Worm (Caenorhabditis elegans) whole organism, young adult: ENCODE measurements around the gene F45G2.9.
A peak's percentile ranks its signal among the peaks of the same experiment; 100 is the strongest.

ENCODE experiments used
- B0336.3 ChIP-seq: fragments of 200-800 bp; sonication (Bioruptor generic); IDR thresholded peaks from 2 replicates; pipeline ENCODE4 v1.3.6; 2022; ENCODE audit warnings: missing genetic modification characterization, missing compliant biosample characterization
- C06A6.2 ChIP-seq: fragments of 200-800 bp; sonication (Bioruptor generic); conservative IDR thresholded peaks from 2 replicates; pipeline ENCODE4 v1.3.6; 2022; ENCODE audit warnings: missing genetic modification characterization, missing compliant biosample characterization
- D2030.7 ChIP-seq: fragments of 200-800 bp; sonication (Bioruptor generic); IDR thresholded peaks from 2 replicates; pipeline ENCODE4 v1.3.6; 2022; ENCODE audit warnings: missing genetic modification reagents, missing genetic modification characterization, missing compliant biosample characterization
- F23B12.7 ChIP-seq: sonication (generic microtip); optimal IDR thresholded peaks from 2 replicates; lab custom pipeline; 2017; ENCODE audit warnings: missing genetic modification characterization, mild to moderate bottlenecking, missing compliant biosample characterization, antibody characterized with exemption, moderate library complexity; ENCODE audit not compliant: insufficient read depth
- F57A8.1 ChIP-seq: fragments of 200-800 bp; sonication (Bioruptor generic); optimal IDR thresholded peaks from 2 replicates; lab custom pipeline; 2018; ENCODE audit warnings: mild to moderate bottlenecking, missing genetic modification characterization, moderate library complexity, missing compliant biosample characterization
- K11D2.4 ChIP-seq: fragments of 200-800 bp; sonication (Bioruptor generic); IDR thresholded peaks from 2 replicates; pipeline ENCODE4 v1.3.6; 2022; ENCODE audit warnings: missing genetic modification reagents, missing genetic modification characterization, missing compliant biosample characterization
- K12H6.12 ChIP-seq: fragments of 200-800 bp; sonication (Bioruptor generic); optimal IDR thresholded peaks from 2 replicates; lab custom pipeline; 2018; ENCODE audit warnings: mild to moderate bottlenecking, missing genetic modification characterization, missing compliant biosample characterization
- Y53G8AR.9 ChIP-seq: fragments of 200-800 bp; sonication (Bioruptor generic); conservative IDR thresholded peaks from 2 replicates; pipeline ENCODE4 v1.3.6; 2022; ENCODE audit warnings: missing genetic modification reagents, missing genetic modification characterization, missing compliant biosample characterization
- athp-1 ChIP-seq: sonication (generic microtip); optimal IDR thresholded peaks from 2 replicates; lab custom pipeline; 2017; ENCODE audit warnings: mild to moderate bottlenecking, missing genetic modification characterization, missing compliant biosample characterization
- attf-3 ChIP-seq: fragments of 200-800 bp; sonication (Bioruptor generic); conservative IDR thresholded peaks from 2 replicates; pipeline ENCODE4 v1.3.6; 2022; ENCODE audit warnings: missing genetic modification reagents, missing genetic modification characterization, missing compliant biosample characterization
- cebp-1 ChIP-seq, 2 experiments: fragments of 200-800 bp in 1 of 2; sonication (Bioruptor generic) in 1 of 2; sonication (generic microtip) in 1 of 2; IDR thresholded peaks in 1 of 2; optimal IDR thresholded peaks in 1 of 2; 2 replicates each; pipeline versions ENCODE4 v1.3.6 to Lab custom; 2017 to 2022; ENCODE audit warnings: missing compliant biosample characterization in 2 of 2, missing genetic modification characterization in 2 of 2, mild to moderate bottlenecking in 1 of 2, missing genetic modification reagents in 1 of 2, moderate library complexity in 1 of 2
- ceh-27 ChIP-seq: fragments of 200-800 bp; sonication (Bioruptor generic); optimal IDR thresholded peaks from 2 replicates; lab custom pipeline; 2018; ENCODE audit warnings: mild to moderate bottlenecking, missing genetic modification characterization, moderate library complexity, missing compliant biosample characterization
- ceh-79 ChIP-seq: sonication (generic microtip); optimal IDR thresholded peaks from 2 replicates; lab custom pipeline; 2017; ENCODE audit warnings: mild to moderate bottlenecking, missing genetic modification characterization, missing compliant biosample characterization
- dox-1 ChIP-seq: fragments of 200-800 bp; sonication (Bioruptor generic); IDR thresholded peaks from 2 replicates; pipeline ENCODE4 v1.3.6; 2022; ENCODE audit warnings: missing genetic modification reagents, missing genetic modification characterization, missing compliant biosample characterization
- dpff-1 ChIP-seq: sonication (generic microtip); optimal IDR thresholded peaks from 2 replicates; lab custom pipeline; 2017; ENCODE audit warnings: mild to moderate bottlenecking, missing genetic modification characterization, missing compliant biosample characterization
- efl-1 ChIP-seq: fragments of 150-350 bp; optimal IDR thresholded peaks from 2 replicates; lab custom pipeline; 2014; ENCODE audit warnings: missing biosample characterization, missing genetic modification reagents, missing genetic modification characterization
- egrh-3 ChIP-seq: fragments of 200-800 bp; sonication (Bioruptor generic); IDR thresholded peaks from 2 replicates; pipeline ENCODE4 v1.3.6; 2022; ENCODE audit warnings: missing genetic modification reagents, missing genetic modification characterization, missing compliant biosample characterization
- ekl-4 ChIP-seq: fragments of 200-800 bp; sonication (Bioruptor generic); IDR thresholded peaks from 2 replicates; pipeline ENCODE4 v1.3.6; 2022; ENCODE audit warnings: missing genetic modification reagents, missing genetic modification characterization, missing compliant biosample characterization
- ets-4 ChIP-seq: fragments of 200-800 bp; sonication (Bioruptor generic); optimal IDR thresholded peaks from 2 replicates; lab custom pipeline; 2018; ENCODE audit warnings: mild to moderate bottlenecking, missing genetic modification characterization, missing compliant biosample characterization
- gei-17 ChIP-seq: fragments of 200-800 bp; sonication (Bioruptor generic); optimal IDR thresholded peaks from 2 replicates; lab custom pipeline; 2018; ENCODE audit warnings: mild to moderate bottlenecking, missing genetic modification characterization, missing compliant biosample characterization
- hmg-1.2 ChIP-seq: fragments of 200-800 bp; sonication (Bioruptor generic); IDR thresholded peaks from 2 replicates; pipeline ENCODE4 v1.3.6; 2022; ENCODE audit warnings: missing genetic modification reagents, missing genetic modification characterization, missing compliant biosample characterization
- hrde-1 ChIP-seq: sonication (generic microtip); optimal IDR thresholded peaks from 2 replicates; lab custom pipeline; 2016; ENCODE audit warnings: missing genetic modification characterization, mild to moderate bottlenecking, missing compliant biosample characterization, moderate library complexity, missing genotype, missing genetic modification reagents, borderline replicate concordance
- hsf-1 ChIP-seq: fragments of 200-800 bp; sonication (Bioruptor generic); IDR thresholded peaks from 2 replicates; pipeline ENCODE4 v1.3.6; 2022; ENCODE audit warnings: missing genetic modification reagents, missing genetic modification characterization, missing compliant biosample characterization
- let-526 ChIP-seq: fragments of 200-800 bp; sonication (Bioruptor generic); IDR thresholded peaks from 2 replicates; pipeline ENCODE4 v1.3.6; 2022; ENCODE audit warnings: missing genetic modification reagents, missing genetic modification characterization, missing compliant biosample characterization
- let-607 ChIP-seq, 2 experiments: fragments of 200-800 bp in 1 of 2; sonication (Bioruptor generic) in 1 of 2; sonication (generic microtip) in 1 of 2; optimal IDR thresholded peaks; 2 replicates each; lab custom pipeline; 2016 to 2018; ENCODE audit warnings: mild to moderate bottlenecking in 2 of 2, missing compliant biosample characterization in 2 of 2, missing genetic modification characterization in 2 of 2, moderate library complexity in 2 of 2, missing genotype in 1 of 2
- lin-35 ChIP-seq, 3 experiments: fragments of 150-350 bp in 2 of 3; sonication (generic microtip) in 1 of 3; optimal IDR thresholded peaks; 2 replicates each; lab custom pipeline; 2014 to 2018; ENCODE audit warnings: missing biosample characterization in 3 of 3, missing genetic modification characterization in 3 of 3, missing genetic modification reagents in 3 of 3
- lin-40 ChIP-seq: sonication (generic microtip); optimal IDR thresholded peaks from 2 replicates; lab custom pipeline; 2016; ENCODE audit warnings: missing genetic modification characterization, mild to moderate bottlenecking, missing compliant biosample characterization, missing genotype, missing genetic modification reagents
- lin-54 ChIP-seq: fragments of 200-800 bp; sonication (Bioruptor generic); optimal IDR thresholded peaks from 2 replicates; lab custom pipeline; 2018; ENCODE audit warnings: mild to moderate bottlenecking, missing genetic modification characterization, missing compliant biosample characterization
- lsl-1 ChIP-seq: fragments of 200-800 bp; sonication (Bioruptor generic); optimal IDR thresholded peaks from 2 replicates; lab custom pipeline; 2018; ENCODE audit warnings: mild to moderate bottlenecking, missing genetic modification characterization, moderate library complexity, missing compliant biosample characterization
- mel-28 ChIP-seq: sonication (generic microtip); optimal IDR thresholded peaks from 2 replicates; lab custom pipeline; 2016; ENCODE audit warnings: borderline replicate concordance, mild to moderate bottlenecking, missing genetic modification characterization, missing compliant biosample characterization
- nfyb-1 ChIP-seq: fragments of 200-800 bp; sonication (Bioruptor generic); IDR thresholded peaks from 2 replicates; pipeline ENCODE4 v1.3.6; 2022; ENCODE audit warnings: missing genetic modification reagents, missing genetic modification characterization, missing compliant biosample characterization
- rcor-1 ChIP-seq: fragments of 200-800 bp; sonication (Bioruptor generic); IDR thresholded peaks from 2 replicates; pipeline ENCODE4 v1.3.6; 2022; ENCODE audit warnings: missing genetic modification reagents, missing genetic modification characterization, missing compliant biosample characterization
- sdz-38 ChIP-seq: sonication (generic microtip); optimal IDR thresholded peaks from 2 replicates; lab custom pipeline; 2016; ENCODE audit warnings: missing genotype, missing genetic modification characterization, missing compliant biosample characterization
- snpc-1.1 ChIP-seq: sonication (generic microtip); optimal IDR thresholded peaks from 2 replicates; lab custom pipeline; 2017; ENCODE audit warnings: missing genetic modification characterization, mild to moderate bottlenecking, missing compliant biosample characterization, antibody characterized with exemption, moderate library complexity, missing genotype, missing genetic modification reagents; ENCODE audit not compliant: insufficient read depth
- snpc-1.3 ChIP-seq: sonication (generic microtip); optimal IDR thresholded peaks from 2 replicates; lab custom pipeline; 2017; ENCODE audit warnings: missing genetic modification characterization, mild to moderate bottlenecking, missing compliant biosample characterization, antibody characterized with exemption, moderate library complexity, missing genotype, missing genetic modification reagents; ENCODE audit not compliant: insufficient read depth
- snpc-4 ChIP-seq, 5 experiments: fragments of 150-350 bp in 1 of 5; sonication (generic microtip) in 4 of 5; optimal IDR thresholded peaks; 2 replicates each; lab custom pipeline; 2014 to 2018; ENCODE audit warnings: missing genetic modification characterization in 5 of 5, missing biosample characterization in 3 of 5, antibody characterized with exemption in 2 of 5, mild to moderate bottlenecking in 2 of 5, missing compliant biosample characterization in 2 of 5, missing genotype in 2 of 5, moderate library complexity in 2 of 5, missing genetic modification reagents in 1 of 5
- somi-1 ChIP-seq: fragments of 200-800 bp; sonication (Bioruptor generic); optimal IDR thresholded peaks from 2 replicates; lab custom pipeline; 2018; ENCODE audit warnings: mild to moderate bottlenecking, missing genetic modification characterization, missing compliant biosample characterization
- tbp1 ChIP-seq: fragments of 200-800 bp; sonication (Bioruptor generic); optimal IDR thresholded peaks from 2 replicates; lab custom pipeline; 2018; ENCODE audit warnings: mild to moderate bottlenecking, missing genetic modification characterization, missing compliant biosample characterization
- tlf-1 ChIP-seq: fragments of 200-800 bp; sonication (Bioruptor generic); optimal IDR thresholded peaks from 2 replicates; lab custom pipeline; 2018; ENCODE audit warnings: mild to moderate bottlenecking, missing genetic modification characterization, missing compliant biosample characterization
- xnd-1 ChIP-seq: sonication (generic microtip); optimal IDR thresholded peaks from 2 replicates; lab custom pipeline; 2016; ENCODE audit warnings: missing genotype, missing genetic modification reagents, missing genetic modification characterization, missing compliant biosample characterization

F45G2.9 gene

ce11 chrIII:13474482-13474881, 37.7 kb upstream of the F45G2.9 start (continued):
- no peak for TF ChIP-seq ceh-79 (tag; lab: Kevin White, UChicago)
- no peak for TF ChIP-seq F23B12.7 (tag; lab: Kevin White, UChicago)

ce11 chrIII:13471504-13471903, 34.8 kb upstream of the F45G2.9 start, which contains the start of gene pssy-2:
pssy-2 (plus strand) TSS chrIII:13471804.
- TF ChIP-seq lsl-1 (GFP tag; lab: Kevin White, UChicago), result peak; percentile 14
- no peak for TF ChIP-seq hrde-1 (tag; lab: Kevin White, UChicago)
- no peak for TF ChIP-seq somi-1 (GFP tag; lab: Kevin White, UChicago)
- no peak for TF ChIP-seq B0336.3 (GFP tag; lab: Robert Waterston, UW)
- no peak for TF ChIP-seq lin-35 (GFP tag; optimal IDR thresholded peaks at IDR 0.05; lab: Kevin White, UChicago)

DNA sequence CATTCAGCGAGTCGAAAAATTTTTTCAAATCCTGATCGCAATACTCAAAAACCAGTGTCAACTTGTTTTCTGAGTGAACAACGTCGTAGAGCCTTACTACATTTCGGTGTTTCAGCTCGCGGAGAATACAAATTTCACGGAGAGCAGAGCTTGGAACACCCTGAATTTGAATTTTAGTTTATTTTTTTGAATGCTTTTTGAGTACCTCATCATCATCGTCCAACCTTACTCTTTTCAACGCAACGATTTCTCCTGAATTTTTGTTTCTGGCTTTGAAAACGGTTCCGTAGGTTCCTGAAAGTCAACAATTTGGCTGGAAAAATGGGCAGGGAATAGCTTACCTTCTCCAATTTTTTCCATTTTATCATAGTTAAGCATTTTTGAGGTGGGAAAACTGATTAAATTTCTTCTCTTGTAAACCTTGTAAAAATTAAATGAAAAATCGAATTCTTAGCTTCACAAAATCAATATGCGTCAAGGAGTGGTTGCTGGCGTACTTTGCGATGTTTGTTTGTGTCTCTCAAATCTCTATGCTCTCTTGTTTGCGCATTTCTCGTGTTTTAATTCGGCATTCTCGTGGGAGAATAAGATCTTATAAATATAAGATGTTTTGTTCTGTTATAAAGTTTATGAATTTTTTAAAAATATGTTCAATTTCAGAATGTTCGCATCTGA, 29.3 kb upstream of the F45G2.9 start, which contains the start of gene cdk-5:
cdk-5 (minus strand) TSS at position 425 of the 675 bp plus-strand sequence.
- TF ChIP-seq nfyb-1 (GFP tag; lab: Robert Waterston, UW), result peak; percentile 81
- peak; percentile 84 for TF ChIP-seq lin-54 (GFP tag; lab: Kevin White, UChicago)
- no peak for TF ChIP-seq cebp-1 (GFP tag; IDR thresholded peaks at IDR 0.05; lab: Robert Waterston, UW)
- peak; percentile 68 for TF ChIP-seq cebp-1 (tag; optimal IDR thresholded peaks at IDR 0.05; lab: Kevin White, UChicago)
- TF ChIP-seq attf-3 (GFP tag; lab: Robert Waterston, UW), result no peak
- TF ChIP-seq K11D2.4 (GFP tag; lab: Robert Waterston, UW), result peak; percentile 69
- TF ChIP-seq egrh-3 (GFP tag; lab: Robert Waterston, UW), result no peak
- peak; percentile 33 for TF ChIP-seq xnd-1 (tag; lab: Kevin White, UChicago)
- peak; percentile 87 for TF ChIP-seq lin-40 (tag; lab: Kevin White, UChicago)
- TF ChIP-seq snpc-1.3 (tag; lab: Kevin White, UChicago), result peak; percentile 24
- 0 out of 2 replicates have a peak, but pooled peaks have one; percentile 31 for TF ChIP-seq dox-1
- no peak for TF ChIP-seq somi-1 (GFP tag; lab: Kevin White, UChicago)
- TF ChIP-seq ekl-4 (GFP tag; lab: Robert Waterston, UW), result peak; percentile 86
- TF ChIP-seq F57A8.1 (GFP tag; lab: Kevin White, UChicago), result no peak
- no peak for TF ChIP-seq let-526 (GFP tag; lab: Robert Waterston, UW)
- TF ChIP-seq sdz-38 (tag; lab: Kevin White, UChicago), result no peak
- TF ChIP-seq snpc-1.1 (tag; lab: Kevin White, UChicago), result no peak
- peak; percentile 51; the same call in 1 of the 2 replicates for TF ChIP-seq B0336.3 (GFP tag; lab: Robert Waterston, UW)
- TF ChIP-seq tbp1 (GFP tag; lab: Kevin White, UChicago), result peak; percentile 51
- TF ChIP-seq tlf-1 (GFP tag; lab: Kevin White, UChicago), result peak; percentile 68
- TF ChIP-seq hmg-1.2, result peak; percentile 99
- TF ChIP-seq snpc-4 (GFP tag; optimal IDR thresholded peaks at IDR 0.05; lab: Kevin White, UChicago), result no peak
- peak in 2 of 4 experiments; percentile 54 to 62 for TF ChIP-seq snpc-4 (tag; optimal IDR thresholded peaks at IDR 0.05; lab: Kevin White, UChicago)
- TF ChIP-seq gei-17 (GFP tag; lab: Kevin White, UChicago), result peak; percentile 30
- no peak for TF ChIP-seq dpff-1
- no peak for TF ChIP-seq mel-28
- peak; percentile 4 for TF ChIP-seq efl-1 (GFP tag; lab: Kevin White, UChicago)
- TF ChIP-seq D2030.7 (GFP tag; lab: Robert Waterston, UW), result peak; percentile 72; the same call in 1 of the 2 replicates
- TF ChIP-seq hsf-1 (GFP tag; lab: Robert Waterston, UW), result peak; percentile 76
- TF ChIP-seq lsl-1 (GFP tag; lab: Kevin White, UChicago), result peak; percentile 51
- TF ChIP-seq C06A6.2 (GFP tag; lab: Robert Waterston, UW), result no peak
- TF ChIP-seq let-607 (tag; optimal IDR thresholded peaks at IDR 0.05; lab: Kevin White, UChicago), result peak in 1 of 2 experiments; percentile 46
- peak; percentile 19 for TF ChIP-seq K12H6.12 (tag; lab: Kevin White, UChicago)
- peak; percentile 87; the same call in 1 of the 2 replicates for TF ChIP-seq Y53G8AR.9 (GFP tag; lab: Robert Waterston, UW)
- peak; percentile 27 for TF ChIP-seq ceh-27 (GFP tag; lab: Kevin White, UChicago)
- peak; percentile 67 for TF ChIP-seq rcor-1 (GFP tag; lab: Robert Waterston, UW)
- no peak for TF ChIP-seq ets-4
- TF ChIP-seq athp-1 (tag; lab: Kevin White, UChicago), result no peak
